Fruit fly (Drosophila melanogaster) whole organism: Measurements from ENCODE around the gene Erk7.

Experiments
- CG8478 ChIP-seq: fragments of >200 bp; optimal IDR thresholded peaks from 2 replicates; lab custom pipeline; 2018; ENCODE audit warnings: inconsistent platforms
- Dll ChIP-seq: fragments of >200 bp; optimal IDR thresholded peaks from 2 replicates; lab custom pipeline; 2017
- EcR ChIP-seq, 2 experiments: fragments of >200 bp; optimal IDR thresholded peaks; 2 replicates each; lab custom pipeline; 2017; ENCODE audit warnings: missing biosample characterization in 2 of 2, missing genetic modification characterization in 2 of 2, missing genetic modification reagents in 2 of 2
- pan ChIP-seq: fragments of >200 bp; optimal IDR thresholded peaks from 2 replicates; lab custom pipeline; 2017
- psq ChIP-seq: fragments of >200 bp; optimal IDR thresholded peaks from 2 replicates; lab custom pipeline; 2017
- usp ChIP-seq: fragments of >200 bp; optimal IDR thresholded peaks from 2 replicates; lab custom pipeline; 2017; ENCODE audit warnings: missing biosample characterization, missing genetic modification characterization, mixed read lengths

The Erk7 gene

dm6 chrX:9281998-9282644 lies 14.6 kb upstream of the Erk7 start:
- TF ChIP-seq psq, result no peak
- no peak for TF ChIP-seq usp
- no peak for TF ChIP-seq CG8478 (lab: Kevin White, UChicago)
- no peak for TF ChIP-seq EcR (GFP tag; optimal IDR thresholded peaks at IDR 0.05; lab: Kevin White, UChicago)
- TF ChIP-seq Dll, result no peak

dm6 chrX:9272830-9273507 lies 5.5 kb upstream of the Erk7 start, which contains the start of the genes Cfp1 and Aladin:
TSS of gene Cfp1 (minus strand) at chrX:9272960.
TSS of gene Aladin (plus strand) at chrX:9273413.
- TF ChIP-seq usp, result no peak
- TF ChIP-seq Dll, result no peak
- no peak for TF ChIP-seq EcR (GFP tag; optimal IDR thresholded peaks at IDR 0.05; lab: Kevin White, UChicago)
- no peak for TF ChIP-seq pan (lab: Kevin White, UChicago)
- TF ChIP-seq CG8478 (lab: Kevin White, UChicago), result no peak
- TF ChIP-seq psq, result no peak

dm6 chrX:9269825-9270224 lies 2.3 kb upstream of the Erk7 start, which contains the start of gene CG17440:
TSS of gene CG17440 (minus strand) at chrX:9269925.
- TF ChIP-seq CG8478 (lab: Kevin White, UChicago) (no peak), EcR (GFP tag; optimal IDR thresholded peaks at IDR 0.05; lab: Kevin White, UChicago) (no peak), usp (no peak), Dll (no peak), psq (no peak), pan (lab: Kevin White, UChicago) (no peak)

- no peak for TF ChIP-seq EcR (GFP tag; optimal IDR thresholded peaks at IDR 0.05; lab: Kevin White, UChicago)
- TF ChIP-seq psq, result no peak
- TF ChIP-seq usp, result no peak
- TF ChIP-seq CG8478 (lab: Kevin White, UChicago), result no peak
- no peak for TF ChIP-seq Dll
- TF ChIP-seq pan (lab: Kevin White, UChicago), result no peak
These were observed 1.4 kb downstream of the Erk7 start for dm6 chrX:9266082-9266481.

- TF ChIP-seq psq (no peak), EcR (GFP tag; optimal IDR thresholded peaks at IDR 0.05; lab: Kevin White, UChicago) (no peak), Dll (no peak), usp (no peak), CG8478 (lab: Kevin White, UChicago) (no peak), pan (lab: Kevin White, UChicago) (no peak)
These were observed 11.5 kb downstream of the Erk7 start, which contains the start of gene ric8a for dm6 chrX:9255964-9256520. TSS of gene ric8a (plus strand) at chrX:9256168.

- TF ChIP-seq Dll (no peak), pan (lab: Kevin White, UChicago) (no peak), usp (no peak), CG8478 (lab: Kevin White, UChicago) (no peak)
These were observed 12.5 kb downstream of the Erk7 start for dm6 chrX:9255021-9255420.

- TF ChIP-seq CG8478 (lab: Kevin White, UChicago) (no peak), Dll (no peak), psq (no peak), EcR (GFP tag; optimal IDR thresholded peaks at IDR 0.05; lab: Kevin White, UChicago) (no peak), pan (lab: Kevin White, UChicago) (no peak), usp (no peak)
These were observed 15.3 kb downstream of the Erk7 start for dm6 chrX:9252051-9252708.

dm6 chrX:9251212-9251877 lies 16.2 kb downstream of the Erk7 start:
- TF ChIP-seq EcR (GFP tag; optimal IDR thresholded peaks at IDR 0.05; lab: Kevin White, UChicago), result no peak
- TF ChIP-seq CG8478 (lab: Kevin White, UChicago), result no peak
- no peak for TF ChIP-seq pan (lab: Kevin White, UChicago)
- TF ChIP-seq usp, result no peak
- TF ChIP-seq Dll, result no peak
- TF ChIP-seq psq, result no peak

- TF ChIP-seq CG8478 (lab: Kevin White, UChicago) (no peak), pan (lab: Kevin White, UChicago) (no peak), EcR (GFP tag; optimal IDR thresholded peaks at IDR 0.05; lab: Kevin White, UChicago) (no peak), usp (no peak), Dll (peak; percentile 30)
These were observed 17.2 kb downstream of the Erk7 start, which contains the start of gene CG17754 for dm6 chrX:9250161-9250831. TSS of gene CG17754 (plus strand) at chrX:9250420.

dm6 chrX:9248040-9248439 lies 19.5 kb downstream of the Erk7 start:
- TF ChIP-seq EcR (GFP tag; optimal IDR thresholded peaks at IDR 0.05; lab: Kevin White, UChicago), result no peak
- no peak for TF ChIP-seq Dll
- no peak for TF ChIP-seq usp
- TF ChIP-seq psq, result no peak
- TF ChIP-seq CG8478 (lab: Kevin White, UChicago), result no peak
- no peak for TF ChIP-seq pan (lab: Kevin White, UChicago)

- TF ChIP-seq Dll, result no peak
- no peak for TF ChIP-seq psq
- no peak for TF ChIP-seq EcR (GFP tag; optimal IDR thresholded peaks at IDR 0.05; lab: Kevin White, UChicago)
- TF ChIP-seq CG8478 (lab: Kevin White, UChicago), result no peak
These were observed 20.2 kb downstream of the Erk7 start, which contains the start of the genes amx and Dsor1 for dm6 chrX:9247171-9247783. TSS of gene amx (minus strand) at chrX:9247336. TSS of gene Dsor1 (plus strand) at chrX:9247342.
